Fruit fly (Drosophila melanogaster) S2 (cell line): ENCODE measurements around the gene CG8838.

Experiments
- CG8478 ChIP-seq: fragments of >200 bp; optimal IDR thresholded peaks from 2 replicates; lab custom pipeline; 2018
- CTCF ChIP-seq, 2 experiments: fragments of >200 bp; optimal IDR thresholded peaks; 2 replicates each; lab custom pipeline; 2018

dm6 chr2L:3332514-3332913, 24.9 kb upstream of the CG8838 start, which contains the start of gene CG15408:
- TF ChIP-seq CTCF (optimal IDR thresholded peaks at IDR 0.05; lab: Kevin White, UChicago) (no peak), CG8478 (lab: Kevin White, UChicago) (no peak)
